Worm (Caenorhabditis elegans) whole organism, mixed stage, embryonic: ENCODE data around the gene R13D7.2.

Experiments
- M03D4.4 ChIP-seq: sonication (generic microtip); optimal IDR thresholded peaks from 2 replicates; lab custom pipeline; 2017; ENCODE audit warnings: mild to moderate bottlenecking, missing genetic modification characterization, missing compliant biosample characterization
- blmp-1 ChIP-seq: fragments of 150-350 bp; optimal IDR thresholded peaks from 2 replicates; lab custom pipeline; 2014; ENCODE audit warnings: missing biosample characterization, missing genetic modification characterization
- ceh-39 ChIP-seq: fragments of 150-350 bp; optimal IDR thresholded peaks from 2 replicates; lab custom pipeline; 2014; ENCODE audit warnings: missing biosample characterization, missing genetic modification characterization
- ceh-43 ChIP-seq: fragments of 200-800 bp; sonication (Bioruptor generic); optimal IDR thresholded peaks from 2 replicates; lab custom pipeline; 2018; ENCODE audit warnings: mild to moderate bottlenecking, missing genetic modification characterization, moderate library complexity, missing compliant biosample characterization
- ceh-83 ChIP-seq: fragments of 200-800 bp; sonication (Bioruptor generic); optimal IDR thresholded peaks from 2 replicates; lab custom pipeline; 2018; ENCODE audit warnings: mild to moderate bottlenecking, missing genetic modification characterization, missing compliant biosample characterization
- ces-1 ChIP-seq: fragments of 150-350 bp; optimal IDR thresholded peaks from 2 replicates; lab custom pipeline; 2014; ENCODE audit warnings: missing biosample characterization, missing genetic modification reagents, missing genetic modification characterization
- drap-1 ChIP-seq: fragments of 200-800 bp; sonication (Bioruptor generic); optimal IDR thresholded peaks from 3 replicates; lab custom pipeline; 2018; ENCODE audit warnings: mild to moderate bottlenecking, missing genetic modification characterization, missing compliant biosample characterization
- elt-1 ChIP-seq: sonication (generic microtip); optimal IDR thresholded peaks from 2 replicates; lab custom pipeline; 2017; ENCODE audit warnings: missing genetic modification characterization, mild to moderate bottlenecking, missing compliant biosample characterization, antibody characterized with exemption, moderate library complexity, borderline replicate concordance; ENCODE audit not compliant: insufficient read depth
- elt-3 ChIP-seq: fragments of 150-350 bp; optimal IDR thresholded peaks from 2 replicates; lab custom pipeline; 2014; ENCODE audit warnings: missing biosample characterization, missing genetic modification characterization
- flh-1 ChIP-seq: fragments of 200-800 bp; sonication (Bioruptor generic); optimal IDR thresholded peaks from 2 replicates; lab custom pipeline; 2018; ENCODE audit warnings: mild to moderate bottlenecking, missing genetic modification characterization, moderate library complexity, missing compliant biosample characterization
- ham-2 ChIP-seq: fragments of 200-800 bp; sonication (Bioruptor generic); optimal IDR thresholded peaks from 2 replicates; lab custom pipeline; 2018; ENCODE audit warnings: mild to moderate bottlenecking, missing genetic modification characterization, missing compliant biosample characterization
- hlh-1 ChIP-seq: fragments of 150-350 bp; optimal IDR thresholded peaks from 2 replicates; lab custom pipeline; 2014; ENCODE audit warnings: missing biosample characterization, missing genetic modification reagents, missing genetic modification characterization
- lin-13 ChIP-seq: fragments of 150-350 bp; optimal IDR thresholded peaks from 2 replicates; lab custom pipeline; 2014; ENCODE audit warnings: missing biosample characterization, missing genetic modification characterization
- lin-32 ChIP-seq: fragments of 200-800 bp; sonication (Bioruptor generic); optimal IDR thresholded peaks from 2 replicates; lab custom pipeline; 2018; ENCODE audit warnings: mild to moderate bottlenecking, missing genetic modification characterization, missing compliant biosample characterization
- lsy-2 ChIP-seq: fragments of 150-350 bp; optimal IDR thresholded peaks from 2 replicates; lab custom pipeline; 2014; ENCODE audit warnings: missing biosample characterization, missing genetic modification characterization
- mab-5 ChIP-seq: fragments of 150-350 bp; optimal IDR thresholded peaks from 2 replicates; lab custom pipeline; 2014; ENCODE audit warnings: missing biosample characterization, missing genetic modification characterization
- mep-1 ChIP-seq: fragments of 150-350 bp; optimal IDR thresholded peaks from 2 replicates; lab custom pipeline; 2017; ENCODE audit warnings: missing biosample characterization, missing genetic modification reagents, missing genetic modification characterization, inconsistent platforms
- mls-2 ChIP-seq: sonication (generic microtip); optimal IDR thresholded peaks from 2 replicates; lab custom pipeline; 2016; ENCODE audit warnings: mild to moderate bottlenecking, missing genetic modification characterization, moderate library complexity, missing compliant biosample characterization
- nhr-12 ChIP-seq: fragments of 150-350 bp; optimal IDR thresholded peaks from 2 replicates; lab custom pipeline; 2014; ENCODE audit warnings: missing biosample characterization, missing genetic modification characterization
- nhr-2 ChIP-seq: fragments of 150-350 bp; optimal IDR thresholded peaks from 2 replicates; lab custom pipeline; 2014; ENCODE audit warnings: missing biosample characterization, missing genetic modification characterization
- nhr-237 ChIP-seq: fragments of 150-350 bp; optimal IDR thresholded peaks from 2 replicates; lab custom pipeline; 2014; ENCODE audit warnings: missing biosample characterization, missing genetic modification characterization
- nhr-28 ChIP-seq: fragments of 150-350 bp; optimal IDR thresholded peaks from 2 replicates; lab custom pipeline; 2014; ENCODE audit warnings: missing biosample characterization, missing genetic modification characterization
- pha-4 ChIP-seq: fragments of 150-350 bp; optimal IDR thresholded peaks from 2 replicates; lab custom pipeline; 2018; ENCODE audit warnings: missing biosample characterization, missing genetic modification reagents, missing genetic modification characterization
- sem-2 ChIP-seq: fragments of 200-800 bp; sonication (Bioruptor generic); optimal IDR thresholded peaks from 2 replicates; lab custom pipeline; 2018; ENCODE audit warnings: mild to moderate bottlenecking, missing genetic modification characterization, missing compliant biosample characterization
- sptf-1 ChIP-seq: sonication (generic microtip); optimal IDR thresholded peaks from 2 replicates; lab custom pipeline; 2017; ENCODE audit warnings: mild to moderate bottlenecking, missing genetic modification characterization, moderate library complexity, missing compliant biosample characterization
- tbx-8 ChIP-seq: fragments of 200-800 bp; sonication (Bioruptor generic); optimal IDR thresholded peaks from 2 replicates; lab custom pipeline; 2018; ENCODE audit warnings: mild to moderate bottlenecking, missing genetic modification characterization, moderate library complexity, missing compliant biosample characterization
- unc-120 ChIP-seq: sonication (generic microtip); optimal IDR thresholded peaks from 2 replicates; lab custom pipeline; 2017; ENCODE audit warnings: missing genetic modification characterization, missing compliant biosample characterization; ENCODE audit not compliant: poor library complexity, severe bottlenecking
- unc-39 ChIP-seq: fragments of 150-350 bp; optimal IDR thresholded peaks from 2 replicates; lab custom pipeline; 2014; ENCODE audit warnings: missing biosample characterization, missing genetic modification characterization
- unc-62 ChIP-seq: fragments of 150-350 bp; optimal IDR thresholded peaks from 2 replicates; lab custom pipeline; 2014; ENCODE audit warnings: missing biosample characterization, missing genetic modification reagents, missing genetic modification characterization
- zip-8 ChIP-seq: fragments of 150-350 bp; optimal IDR thresholded peaks from 2 replicates; lab custom pipeline; 2014; ENCODE audit warnings: missing biosample characterization, missing genetic modification characterization
- ztf-11 ChIP-seq: fragments of 150-350 bp; optimal IDR thresholded peaks from 2 replicates; lab custom pipeline; 2014; ENCODE audit warnings: missing biosample characterization, missing genetic modification characterization

R13D7.2 gene

DNA sequence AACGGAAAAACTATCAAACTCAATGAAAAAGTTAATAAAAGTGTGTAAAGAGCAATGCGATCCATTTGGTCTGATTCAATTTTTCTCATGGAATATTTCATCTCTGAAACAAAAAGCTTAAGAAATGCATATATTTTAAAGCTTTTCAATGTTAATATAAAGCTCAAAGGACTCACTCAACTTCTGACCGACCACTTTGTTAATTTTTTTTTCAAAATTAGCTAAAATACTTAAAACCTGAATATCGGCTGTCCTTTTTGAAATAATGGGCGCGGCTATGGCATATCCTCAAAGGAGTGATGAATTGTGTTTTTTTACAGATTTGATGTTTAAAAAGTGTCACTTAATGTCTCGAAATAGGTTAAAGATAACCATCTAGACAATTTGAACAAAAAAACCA, 19.9 kb upstream of the R13D7.2 start, which contains the start of gene C02H6.1:
C02H6.1 (minus strand) TSS at position 101 of the 400 bp plus-strand sequence.
- TF ChIP-seq flh-1 (GFP tag; lab: Kevin White, UChicago): no peak
- no peak for TF ChIP-seq ztf-11 (tag; lab: Kevin White, UChicago)
- no peak for TF ChIP-seq ces-1 (GFP tag; lab: Kevin White, UChicago)
- TF ChIP-seq ham-2 (GFP tag; lab: Kevin White, UChicago): no peak
- no peak for TF ChIP-seq pha-4 (tag; lab: Kevin White, UChicago)
- no peak for TF ChIP-seq unc-62
- no peak for TF ChIP-seq unc-39
- no peak for TF ChIP-seq blmp-1
- TF ChIP-seq lin-32: no peak
- TF ChIP-seq drap-1 (GFP tag; lab: Kevin White, UChicago): no peak

DNA sequence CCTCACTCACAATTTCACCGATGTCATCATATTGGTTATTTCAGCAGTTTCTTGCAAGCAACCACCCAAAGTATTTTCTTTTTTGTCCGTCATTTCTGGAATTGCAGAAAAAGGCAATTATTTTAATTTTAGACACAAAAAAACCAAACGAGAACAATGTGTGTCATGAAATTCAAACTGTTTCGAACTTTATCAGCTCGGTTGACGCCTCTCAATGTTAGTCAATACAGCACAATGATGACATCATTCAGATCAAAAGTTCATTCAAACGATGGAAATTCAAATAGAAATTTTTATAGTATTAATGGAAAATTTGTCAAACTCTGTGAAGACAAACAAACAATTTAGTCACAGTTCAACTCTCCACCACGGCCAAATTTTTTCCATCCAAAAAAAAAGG, 17.8 kb upstream of the R13D7.2 start, which contains the start of gene fbxa-105:
fbxa-105 (minus strand) TSS at position 97 of the 400 bp plus-strand sequence.
- TF ChIP-seq pha-4 (tag; lab: Kevin White, UChicago) (no peak), nhr-2 (tag; lab: Kevin White, UChicago) (no peak), ham-2 (GFP tag; lab: Kevin White, UChicago) (no peak), mep-1 (no peak), mab-5 (no peak), sptf-1 (tag; lab: Kevin White, UChicago) (no peak), unc-62 (no peak), ceh-83 (GFP tag; lab: Kevin White, UChicago) (no peak), elt-1 (tag; lab: Kevin White, UChicago) (no peak), lin-32 (no peak), nhr-28 (no peak), lsy-2 (no peak)

DNA sequence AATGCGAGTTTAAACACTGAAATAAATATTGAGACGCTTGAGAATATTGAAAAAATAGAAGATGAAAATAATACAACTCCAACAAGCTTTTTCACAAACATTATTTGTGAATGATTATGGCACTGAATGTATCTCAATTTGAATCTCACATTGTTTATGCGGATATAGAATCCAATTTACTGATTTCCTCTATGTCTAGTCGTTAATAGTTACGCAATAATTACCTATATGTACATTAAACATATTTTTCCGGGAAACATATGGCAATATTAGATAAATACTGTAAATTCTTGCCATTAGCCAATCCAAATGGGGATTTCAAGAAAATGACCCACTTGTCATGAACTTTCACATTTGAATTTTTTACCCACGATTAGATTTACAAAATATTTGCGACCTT, 14.3 kb upstream of the R13D7.2 start, which contains the start of gene srx-9:
srx-9 (minus strand) TSS at position 101 of the 400 bp plus-strand sequence.
- TF ChIP-seq tbx-8 (GFP tag; lab: Kevin White, UChicago) (no peak), zip-8 (tag; lab: Kevin White, UChicago) (peak; percentile 33), lin-32 (no peak), mls-2 (tag; lab: Kevin White, UChicago) (no peak), nhr-2 (tag; lab: Kevin White, UChicago) (no peak), nhr-12 (tag; lab: Kevin White, UChicago) (no peak), elt-3 (tag; lab: Kevin White, UChicago) (no peak)

DNA sequence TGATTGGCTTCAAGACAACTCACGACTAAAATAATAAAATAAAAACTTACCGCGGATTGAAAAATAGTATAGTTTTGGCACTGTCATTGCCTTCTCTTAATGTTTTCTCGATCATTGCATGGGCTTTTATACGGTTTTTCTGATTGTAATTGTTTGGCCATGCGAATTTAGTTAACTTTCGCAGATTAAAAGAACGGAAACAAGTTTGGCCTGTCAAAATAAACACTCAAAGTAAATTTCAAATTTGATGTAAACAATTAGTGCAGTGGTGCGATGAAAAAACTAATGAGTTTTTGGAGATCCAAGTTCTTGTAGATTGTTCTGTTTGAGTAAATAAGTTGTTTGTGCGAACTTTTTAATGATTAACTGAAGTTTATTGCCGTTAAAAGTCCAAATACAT, 10.5 kb upstream of the R13D7.2 start, which contains the start of gene gst-41:
gst-41 (minus strand) TSS at position 101 of the 400 bp plus-strand sequence.
- TF ChIP-seq flh-1 (GFP tag; lab: Kevin White, UChicago) (no peak), mls-2 (tag; lab: Kevin White, UChicago) (no peak), ceh-43 (GFP tag; lab: Kevin White, UChicago) (no peak), mab-5 (no peak), blmp-1 (no peak), nhr-28 (no peak), ceh-83 (GFP tag; lab: Kevin White, UChicago) (no peak), elt-1 (tag; lab: Kevin White, UChicago) (no peak), lin-13 (tag; lab: Kevin White, UChicago) (no peak), lin-32 (no peak), sem-2 (GFP tag; lab: Kevin White, UChicago) (no peak), elt-3 (tag; lab: Kevin White, UChicago) (no peak)

DNA sequence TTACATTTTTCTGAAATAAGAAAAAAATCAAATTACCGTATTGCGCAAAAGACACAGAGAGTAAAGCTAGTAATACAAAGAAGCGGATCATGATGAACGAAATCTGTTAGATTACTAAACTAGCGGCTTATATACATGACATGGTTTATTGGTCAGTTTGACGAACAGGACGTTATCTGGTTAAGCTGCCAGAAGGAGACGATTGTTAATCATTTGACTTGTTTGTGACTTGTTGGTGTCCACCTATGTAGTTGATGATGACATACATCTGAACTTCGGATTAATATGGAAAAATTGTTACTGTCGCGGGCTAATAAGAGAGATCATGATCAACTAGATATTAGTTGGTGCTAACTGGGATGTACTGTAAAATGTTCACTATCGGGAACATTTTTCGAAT, 9.6 kb upstream of the R13D7.2 start, which contains the start of gene cnc-9:
cnc-9 (minus strand) TSS at position 101 of the 400 bp plus-strand sequence.
- TF ChIP-seq drap-1 (GFP tag; lab: Kevin White, UChicago) (no peak), lin-13 (tag; lab: Kevin White, UChicago) (no peak), ceh-39 (tag; lab: Kevin White, UChicago) (no peak), sem-2 (GFP tag; lab: Kevin White, UChicago) (no peak), hlh-1 (tag; lab: Kevin White, UChicago) (no peak), ceh-43 (GFP tag; lab: Kevin White, UChicago) (no peak), flh-1 (GFP tag; lab: Kevin White, UChicago) (no peak), ces-1 (GFP tag; lab: Kevin White, UChicago) (no peak), nhr-237 (tag; lab: Kevin White, UChicago) (no peak), M03D4.4 (tag; lab: Kevin White, UChicago) (no peak), elt-3 (tag; lab: Kevin White, UChicago) (no peak), unc-120 (tag; lab: Kevin White, UChicago) (no peak), ham-2 (GFP tag; lab: Kevin White, UChicago) (no peak), zip-8 (tag; lab: Kevin White, UChicago) (no peak), ztf-11 (tag; lab: Kevin White, UChicago) (no peak)
